1 worm cellular context compared by ENCODE assay signal in genomic region chrX:13350123-13350798, ce11.
TF ChIP-seq lines count a peak whose summit lies in the region.

No protein-coding gene starts in this region.

TF ChIP-seq in whole organism, L4 larva, 104 proteins besides CTCF, POLR2A, EP300 and RAD21 (continued from another document):
- TF ChIP-seq F26F4.8 (GFP tag; conservative IDR thresholded peaks at IDR 0.05; lab: Robert Waterston, UW) (no peak), duxl-1 (tag; optimal IDR thresholded peaks at IDR 0.05; lab: Kevin White, UChicago; ENCODE audit: poor library complexity) (peak; percentile 21), vab-7 (GFP tag; IDR thresholded peaks at IDR 0.05; lab: Robert Waterston, UW) (no peak), lin-38 (GFP tag; IDR thresholded peaks at IDR 0.05; lab: Robert Waterston, UW) (peak; percentile 41), T20F7.1 (GFP tag; optimal IDR thresholded peaks at IDR 0.05; lab: Kevin White, UChicago) (peak; percentile 10), aly-2 (tag; optimal IDR thresholded peaks at IDR 0.05; lab: Kevin White, UChicago) (no peak)
